Worm (Caenorhabditis elegans) whole organism, L4 larva: ENCODE results near the gene F19B10.13.

Experiments used
- F44E2.7 ChIP-seq: fragments of 200-800 bp; sonication (Bioruptor generic); IDR thresholded peaks from 2 replicates; pipeline ENCODE4 v2.1.2; 2022; ENCODE audit warnings: missing genetic modification characterization, missing compliant biosample characterization
- Y5F2A.4 ChIP-seq: fragments of 200-800 bp; sonication (Bioruptor generic); optimal IDR thresholded peaks from 2 replicates; lab custom pipeline; 2018; ENCODE audit warnings: mild to moderate bottlenecking, missing genetic modification characterization, missing compliant biosample characterization
- daf-16 ChIP-seq, 3 experiments: sonication (generic microtip); optimal IDR thresholded peaks; 2 replicates each; lab custom pipeline; 2016 to 2017; ENCODE audit warnings: missing genetic modification characterization in 3 of 3, missing genetic modification reagents in 3 of 3, mild to moderate bottlenecking in 2 of 3, missing compliant biosample characterization in 2 of 3, missing biosample characterization in 1 of 3, moderate library complexity in 1 of 3
- snpc-4 ChIP-seq: fragments of 150-350 bp; optimal IDR thresholded peaks from 2 replicates; lab custom pipeline; 2014; ENCODE audit warnings: missing biosample characterization, missing genetic modification characterization

ce11 chrII:3626872-3627271 is 35.2 kb upstream of the F19B10.13 start, which contains the start of gene M151.3:
- TF ChIP-seq F44E2.7 (GFP tag; lab: Robert Waterston, UW) (no peak), Y5F2A.4 (GFP tag; lab: Kevin White, UChicago) (no peak), daf-16 (GFP tag; optimal IDR thresholded peaks at IDR 0.05; lab: Kevin White, UChicago) (no peak), daf-16 (tag; optimal IDR thresholded peaks at IDR 0.05; lab: Kevin White, UChicago) (no peak), snpc-4 (tag; lab: Kevin White, UChicago) (no peak)
